Fruit fly (Drosophila melanogaster): ENCODE measurements around the gene CG4576.

CG4576 gene

dm6 chr3R:15834375-15835031 is 9.0 kb downstream of the CG4576 start, which contains the start of the genes CG43317 and Arpc3A:
Gene CG43317, minus strand, starts transcription at chr3R:15834425.
Gene Arpc3A, plus strand, starts transcription at chr3R:15834648.
- no peak for TF ChIP-seq Hr96 (GFP tag; optimal IDR thresholded peaks at IDR 0.05)
- TF ChIP-seq CG11617 (GFP tag; optimal IDR thresholded peaks at IDR 0.05), result no peak
- TF ChIP-seq CG7045 (GFP tag; optimal IDR thresholded peaks at IDR 0.05), result no peak
- TF ChIP-seq CG7101 (tag; optimal IDR thresholded peaks at IDR 0.05), result no peak
- TF ChIP-seq kay (GFP tag; ENCODE audit: borderline replicate concordance), result peak; percentile 89
- no peak for TF ChIP-seq tj (GFP tag; optimal IDR thresholded peaks at IDR 0.05)
- no peak for TF ChIP-seq cic (GFP tag; optimal IDR thresholded peaks at IDR 0.05)

- TF ChIP-seq Crg-1 (GFP tag; optimal IDR thresholded peaks at IDR 0.05) (peak; percentile 60), pad (GFP tag; optimal IDR thresholded peaks at IDR 0.05) (peak; percentile 49), cic (GFP tag; optimal IDR thresholded peaks at IDR 0.05) (no peak), CG1620 (GFP tag; optimal IDR thresholded peaks at IDR 0.05) (no peak), CG11617 (GFP tag; optimal IDR thresholded peaks at IDR 0.05) (peak; percentile 62), tj (GFP tag; optimal IDR thresholded peaks at IDR 0.05) (peak; percentile 85), CG7045 (GFP tag; optimal IDR thresholded peaks at IDR 0.05) (peak; percentile 42), Mnt (GFP tag; optimal IDR thresholded peaks at IDR 0.05) (no peak), toe (GFP tag; optimal IDR thresholded peaks at IDR 0.05) (peak; percentile 55), CG14711 (tag; optimal IDR thresholded peaks at IDR 0.05) (peak; percentile 78), CG7101 (tag; optimal IDR thresholded peaks at IDR 0.05) (peak; percentile 80), CG33017 (tag; optimal IDR thresholded peaks at IDR 0.05) (peak; percentile 63), ovo (GFP tag; optimal IDR thresholded peaks at IDR 0.05) (peak; percentile 76), Hr96 (GFP tag; optimal IDR thresholded peaks at IDR 0.05) (no peak), bab1 (GFP tag; optimal IDR thresholded peaks at IDR 0.05) (peak; percentile 48)
These were observed 11.6 kb downstream of the CG4576 start, which contains the start of the genes ND-23 and spn-E for dm6 chr3R:15836864-15837824. Gene ND-23, minus strand, starts transcription at chr3R:15837117. Gene spn-E, plus strand, starts transcription at chr3R:15837419.

- TF ChIP-seq CG7101 (tag; optimal IDR thresholded peaks at IDR 0.05), result peak; percentile 41
- TF ChIP-seq tj (GFP tag; optimal IDR thresholded peaks at IDR 0.05), result peak; percentile 35
- peak; percentile 16 for TF ChIP-seq pad (GFP tag; optimal IDR thresholded peaks at IDR 0.05)
- TF ChIP-seq CG14711 (tag; optimal IDR thresholded peaks at IDR 0.05), result peak; percentile 32
- no peak for TF ChIP-seq cnc (optimal IDR thresholded peaks at IDR 0.05)
- peak; percentile 23 for TF ChIP-seq Crg-1 (GFP tag; optimal IDR thresholded peaks at IDR 0.05)
- TF ChIP-seq CG1620 (GFP tag; optimal IDR thresholded peaks at IDR 0.05), result peak; percentile 14
- TF ChIP-seq cic (GFP tag; optimal IDR thresholded peaks at IDR 0.05), result no peak
These were observed 13.7 kb downstream of the CG4576 start, which contains the start of gene Pbp45 for dm6 chr3R:15839294-15839693. Gene Pbp45, minus strand, starts transcription at chr3R:15839515.

- TF ChIP-seq CG5204 (GFP tag; optimal IDR thresholded peaks at IDR 0.05), result no peak
- TF ChIP-seq pad (GFP tag; optimal IDR thresholded peaks at IDR 0.05), result no peak
- TF ChIP-seq CG1620 (GFP tag; optimal IDR thresholded peaks at IDR 0.05), result no peak
- TF ChIP-seq CG14711 (tag; optimal IDR thresholded peaks at IDR 0.05), result no peak
- TF ChIP-seq Mnt (GFP tag; optimal IDR thresholded peaks at IDR 0.05), result no peak
- no peak for TF ChIP-seq tj (GFP tag; optimal IDR thresholded peaks at IDR 0.05)
- TF ChIP-seq Clk (GFP tag; optimal IDR thresholded peaks at IDR 0.05), result no peak
- no peak for TF ChIP-seq CG12768 (GFP tag; optimal IDR thresholded peaks at IDR 0.05)
- no peak for TF ChIP-seq CG33017 (tag; optimal IDR thresholded peaks at IDR 0.05)
- no peak for TF ChIP-seq Hr96 (GFP tag; optimal IDR thresholded peaks at IDR 0.05)
- no peak for TF ChIP-seq CG11617 (GFP tag; optimal IDR thresholded peaks at IDR 0.05)
- TF ChIP-seq kay (GFP tag; ENCODE audit: borderline replicate concordance), result no peak
- no peak for TF ChIP-seq ovo (GFP tag; optimal IDR thresholded peaks at IDR 0.05)
- no peak for TF ChIP-seq bab1 (GFP tag; optimal IDR thresholded peaks at IDR 0.05)
- TF ChIP-seq Crg-1 (GFP tag; optimal IDR thresholded peaks at IDR 0.05), result no peak
- TF ChIP-seq cic (GFP tag; optimal IDR thresholded peaks at IDR 0.05), result no peak
- no peak for TF ChIP-seq CG7101 (tag; optimal IDR thresholded peaks at IDR 0.05)
- no peak for TF ChIP-seq CG7045 (GFP tag; optimal IDR thresholded peaks at IDR 0.05)
These were observed 20.7 kb downstream of the CG4576 start, which contains the start of gene CG4546 for dm6 chr3R:15846234-15846633. Gene CG4546, plus strand, starts transcription at chr3R:15846534.

dm6 chr3R:15851912-15852311 is 26.4 kb downstream of the CG4576 start:
- TF ChIP-seq kay (GFP tag; ENCODE audit: borderline replicate concordance), result no peak
- TF ChIP-seq CG14711 (tag; optimal IDR thresholded peaks at IDR 0.05), result no peak
- no peak for TF ChIP-seq CG5204 (GFP tag; optimal IDR thresholded peaks at IDR 0.05)
- no peak for TF ChIP-seq toe (GFP tag; optimal IDR thresholded peaks at IDR 0.05)
- TF ChIP-seq pad (GFP tag; optimal IDR thresholded peaks at IDR 0.05), result no peak

dm6 chr3R:15853347-15853746 is 27.8 kb downstream of the CG4576 start, which contains the start of gene cv-d:
Gene cv-d, minus strand, starts transcription at chr3R:15853581.
- TF ChIP-seq kay (GFP tag; ENCODE audit: borderline replicate concordance), result no peak
- TF ChIP-seq CG7045 (GFP tag; optimal IDR thresholded peaks at IDR 0.05), result no peak
- no peak for TF ChIP-seq bab1 (GFP tag; optimal IDR thresholded peaks at IDR 0.05)
- TF ChIP-seq CG11617 (GFP tag; optimal IDR thresholded peaks at IDR 0.05), result no peak
- TF ChIP-seq pad (GFP tag; optimal IDR thresholded peaks at IDR 0.05), result no peak
- peak; percentile 57 for TF ChIP-seq cic (GFP tag; optimal IDR thresholded peaks at IDR 0.05)
- TF ChIP-seq tj (GFP tag; optimal IDR thresholded peaks at IDR 0.05), result no peak
- no peak for TF ChIP-seq Crg-1 (GFP tag; optimal IDR thresholded peaks at IDR 0.05)
- TF ChIP-seq CG33017 (tag; optimal IDR thresholded peaks at IDR 0.05), result no peak
